Worm (Caenorhabditis elegans): ENCODE measurements around the gene gmps-1.
A peak's percentile ranks its signal among the peaks of the same experiment; 100 is the strongest.

The gmps-1 gene

DNA sequence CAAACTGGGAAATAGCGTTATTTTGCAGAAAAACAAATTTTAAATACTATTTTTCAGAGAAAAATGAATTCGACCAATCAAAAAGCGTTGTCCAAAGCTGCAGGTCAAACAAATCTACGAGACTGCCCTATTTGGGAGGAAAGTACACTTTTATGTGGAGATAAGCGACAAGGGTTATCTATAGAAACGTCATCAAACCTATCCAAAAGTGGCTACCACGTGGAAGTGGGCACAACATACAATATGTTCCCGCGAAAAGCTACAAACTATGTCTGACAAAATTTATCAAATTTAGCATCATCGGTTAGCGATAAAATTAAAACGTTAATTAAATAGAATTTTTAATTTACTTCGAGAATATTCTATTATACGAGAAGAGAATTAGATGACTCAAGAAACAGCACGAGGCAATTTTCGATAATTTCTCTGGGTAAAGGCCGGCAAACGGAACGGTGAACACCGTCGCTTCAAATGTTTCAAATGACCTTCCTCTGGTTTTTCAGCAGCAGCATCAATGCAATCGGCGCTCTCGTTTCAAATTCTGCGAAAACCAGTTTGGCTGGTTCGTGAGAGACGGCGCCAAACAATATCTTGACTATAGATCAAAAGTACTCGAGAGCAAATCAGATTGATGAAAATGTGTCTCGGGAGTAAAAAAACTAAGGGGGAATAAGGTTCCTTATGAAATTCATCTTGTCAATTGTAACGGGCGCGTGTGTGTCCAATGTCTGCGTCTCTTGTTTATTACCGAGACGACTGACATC, 6.6 kb downstream of the gmps-1 start:
- TF ChIP-seq scrt-1 (GFP tag; IDR thresholded peaks at IDR 0.05) (no peak), hnd-1 (tag; optimal IDR thresholded peaks at IDR 0.05) (no peak), ets-7 (tag; optimal IDR thresholded peaks at IDR 0.05) (no peak), B0310.2 (tag; optimal IDR thresholded peaks at IDR 0.05) (no peak), flt-1 (GFP tag; IDR thresholded peaks at IDR 0.05) (no peak), tbx-11 (GFP tag; IDR thresholded peaks at IDR 0.05) (no peak), aly-1 (tag; optimal IDR thresholded peaks at IDR 0.05) (no peak), sea-1 (GFP tag; conservative IDR thresholded peaks at IDR 0.05) (no peak), ama-1 (optimal IDR thresholded peaks at IDR 0.05) (no peak), F13C5.2 (tag; optimal IDR thresholded peaks at IDR 0.05) (no peak), hmg-4 (GFP tag; optimal IDR thresholded peaks at IDR 0.05) (no peak), tbx-37 (GFP tag; conservative IDR thresholded peaks at IDR 0.05) (no peak), pes-1 (GFP tag; IDR thresholded peaks at IDR 0.05) (no peak), ceh-36 (tag; optimal IDR thresholded peaks at IDR 0.05) (no peak)

DNA sequence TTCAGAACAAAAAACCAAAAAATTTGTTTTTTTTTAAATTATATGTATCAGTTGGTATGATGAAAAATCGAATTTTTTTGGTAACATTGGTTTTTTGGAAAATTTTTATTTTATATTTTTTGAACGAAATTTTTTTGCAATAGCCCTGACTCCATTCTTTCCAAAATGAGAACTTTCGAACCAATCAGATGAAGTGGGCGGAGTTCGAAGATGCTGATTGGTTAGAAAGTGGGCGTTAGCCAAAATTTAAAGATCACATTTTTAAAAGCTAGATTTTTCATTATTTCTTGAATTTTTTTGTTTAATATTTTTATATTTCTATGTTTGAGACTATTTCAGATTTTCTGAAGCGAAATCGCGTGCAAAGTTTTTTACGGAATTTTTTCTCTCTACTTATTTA, 7.2 kb downstream of the gmps-1 start:
- TF ChIP-seq hmbx-1 (tag; optimal IDR thresholded peaks at IDR 0.05) (no peak), tbx-11 (GFP tag; IDR thresholded peaks at IDR 0.05) (no peak), tbx-37 (GFP tag; conservative IDR thresholded peaks at IDR 0.05) (no peak), aly-1 (tag; optimal IDR thresholded peaks at IDR 0.05) (no peak), ets-7 (tag; optimal IDR thresholded peaks at IDR 0.05) (no peak), ama-1 (optimal IDR thresholded peaks at IDR 0.05) (no peak), F13C5.2 (tag; optimal IDR thresholded peaks at IDR 0.05) (no peak)

DNA sequence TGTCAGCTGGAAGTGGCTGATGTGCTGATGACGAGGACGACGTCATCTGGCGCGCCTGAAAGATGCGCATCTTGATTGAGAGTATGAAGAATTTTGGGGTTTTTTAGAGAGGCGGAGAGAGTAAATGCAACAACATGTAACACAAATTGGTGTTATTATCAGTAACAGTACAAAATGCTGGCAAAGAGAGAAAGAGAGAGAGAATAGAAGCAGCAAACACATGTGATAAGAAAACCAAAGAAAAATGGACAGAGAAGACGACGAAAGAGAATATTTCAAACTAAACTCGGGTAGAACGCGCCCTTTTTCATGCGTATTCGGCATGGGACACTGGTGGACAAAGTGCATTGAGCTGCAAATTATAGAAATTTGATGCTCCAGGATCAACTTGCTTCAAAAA, 7.7 kb downstream of the gmps-1 start, which contains the start of gene M106.3:
M106.3 (minus strand) TSS at position 70 of the 400 bp plus-strand sequence.
- TF ChIP-seq hnd-1 (tag; optimal IDR thresholded peaks at IDR 0.05) (no peak), pes-1 (GFP tag; IDR thresholded peaks at IDR 0.05) (no peak), scrt-1 (GFP tag; IDR thresholded peaks at IDR 0.05) (no peak), flt-1 (GFP tag; IDR thresholded peaks at IDR 0.05) (no peak), tbx-37 (GFP tag; conservative IDR thresholded peaks at IDR 0.05) (no peak), ama-1 (optimal IDR thresholded peaks at IDR 0.05) (no peak), ets-7 (tag; optimal IDR thresholded peaks at IDR 0.05) (no peak), ceh-13 (GFP tag; optimal IDR thresholded peaks at IDR 0.05) (no peak), tbx-11 (GFP tag; IDR thresholded peaks at IDR 0.05) (no peak), ceh-36 (tag; optimal IDR thresholded peaks at IDR 0.05) (no peak), tra-4 (tag; optimal IDR thresholded peaks at IDR 0.05) (no peak), hmbx-1 (tag; optimal IDR thresholded peaks at IDR 0.05) (no peak), F13C5.2 (tag; optimal IDR thresholded peaks at IDR 0.05) (no peak), sea-1 (GFP tag; conservative IDR thresholded peaks at IDR 0.05) (no peak), aly-1 (tag; optimal IDR thresholded peaks at IDR 0.05) (no peak), hmg-4 (GFP tag; optimal IDR thresholded peaks at IDR 0.05) (no peak), B0310.2 (tag; optimal IDR thresholded peaks at IDR 0.05) (no peak)

DNA sequence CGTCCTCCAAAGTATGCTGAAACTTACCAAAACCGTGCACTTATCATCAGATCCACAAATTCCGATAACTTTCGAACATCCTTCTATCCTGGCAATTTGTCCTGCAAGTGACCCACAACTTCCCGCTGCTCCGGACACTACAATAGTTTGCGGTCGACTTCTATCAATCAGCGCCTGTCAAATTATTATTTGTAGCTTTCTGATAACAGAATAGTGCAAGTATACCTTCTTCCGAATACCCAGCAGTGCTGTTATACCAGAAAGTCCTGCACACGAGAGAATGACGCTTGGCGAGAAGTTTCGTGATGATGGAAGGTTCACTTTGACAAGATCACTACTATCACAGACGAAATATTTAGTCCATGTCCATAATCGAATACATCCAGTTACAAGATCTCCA, 9.2 kb downstream of the gmps-1 start:
- TF ChIP-seq sea-1 (GFP tag; conservative IDR thresholded peaks at IDR 0.05) = no peak
- TF ChIP-seq hmbx-1 (tag; optimal IDR thresholded peaks at IDR 0.05) = no peak
- no peak for TF ChIP-seq ets-7 (tag; optimal IDR thresholded peaks at IDR 0.05)
- TF ChIP-seq hnd-1 (tag; optimal IDR thresholded peaks at IDR 0.05) = no peak
- no peak for TF ChIP-seq tra-4 (tag; optimal IDR thresholded peaks at IDR 0.05)
- TF ChIP-seq aly-1 (tag; optimal IDR thresholded peaks at IDR 0.05) = no peak
- TF ChIP-seq tbx-11 (GFP tag; IDR thresholded peaks at IDR 0.05) = no peak
- no peak for TF ChIP-seq scrt-1 (GFP tag; IDR thresholded peaks at IDR 0.05)

DNA sequence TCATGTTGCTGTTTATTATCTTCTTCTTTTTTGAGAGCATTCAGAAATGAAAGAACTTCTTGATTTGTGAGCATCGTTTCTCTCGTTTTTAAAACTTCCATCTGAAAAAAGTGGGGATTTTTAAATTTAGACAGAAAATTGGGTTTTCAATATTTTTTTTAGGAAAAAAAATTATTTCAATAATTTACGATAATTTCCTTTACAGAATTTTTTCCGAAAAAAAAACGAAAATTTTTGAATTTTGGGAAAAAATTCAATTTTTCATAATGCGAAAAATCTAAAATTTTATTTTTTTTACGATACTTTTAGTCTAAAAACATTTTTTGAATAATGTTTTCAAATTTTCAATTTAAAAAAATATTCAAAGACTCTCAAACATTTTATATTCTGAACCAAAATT, 11.4 kb downstream of the gmps-1 start, which contains the start of gene M106.7:
M106.7 (minus strand) TSS at position 101 of the 400 bp plus-strand sequence.
- TF ChIP-seq sea-1 (GFP tag; conservative IDR thresholded peaks at IDR 0.05) (no peak), hnd-1 (tag; optimal IDR thresholded peaks at IDR 0.05) (no peak), scrt-1 (GFP tag; IDR thresholded peaks at IDR 0.05) (no peak), flt-1 (GFP tag; IDR thresholded peaks at IDR 0.05) (no peak), pes-1 (GFP tag; IDR thresholded peaks at IDR 0.05) (no peak), tbx-11 (GFP tag; IDR thresholded peaks at IDR 0.05) (no peak), ets-7 (tag; optimal IDR thresholded peaks at IDR 0.05) (no peak), tbx-37 (GFP tag; conservative IDR thresholded peaks at IDR 0.05) (no peak), tra-4 (tag; optimal IDR thresholded peaks at IDR 0.05) (no peak), B0310.2 (tag; optimal IDR thresholded peaks at IDR 0.05) (no peak), ceh-36 (tag; optimal IDR thresholded peaks at IDR 0.05) (no peak), ceh-13 (GFP tag; optimal IDR thresholded peaks at IDR 0.05) (no peak), F13C5.2 (tag; optimal IDR thresholded peaks at IDR 0.05) (no peak), aly-1 (tag; optimal IDR thresholded peaks at IDR 0.05) (no peak), ama-1 (optimal IDR thresholded peaks at IDR 0.05) (no peak), hmbx-1 (tag; optimal IDR thresholded peaks at IDR 0.05) (no peak), hmg-4 (GFP tag; optimal IDR thresholded peaks at IDR 0.05) (no peak)

DNA sequence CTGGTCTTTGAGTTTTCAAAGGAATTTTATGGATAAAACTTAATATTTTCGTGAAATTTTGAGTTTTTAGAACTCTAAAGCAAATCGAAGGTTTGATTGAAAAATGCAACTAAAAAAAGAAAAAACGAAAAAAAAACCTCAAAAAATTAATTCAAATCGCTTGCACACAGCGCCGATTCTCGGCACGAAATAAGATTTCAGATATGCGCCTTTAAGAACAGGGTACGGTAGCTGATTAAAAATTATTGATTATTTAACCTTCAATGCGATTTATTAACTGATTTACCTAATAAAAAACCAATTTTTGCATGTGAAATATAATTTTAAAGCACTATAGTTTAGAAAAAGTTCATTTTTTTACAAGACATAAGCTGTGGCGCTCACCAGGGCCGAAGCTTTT, 15.6 kb downstream of the gmps-1 start:
- TF ChIP-seq hnd-1 (tag; optimal IDR thresholded peaks at IDR 0.05) = no peak
- no peak for TF ChIP-seq ets-7 (tag; optimal IDR thresholded peaks at IDR 0.05)
- no peak for TF ChIP-seq scrt-1 (GFP tag; IDR thresholded peaks at IDR 0.05)
- no peak for TF ChIP-seq hmbx-1 (tag; optimal IDR thresholded peaks at IDR 0.05)
- no peak for TF ChIP-seq ama-1 (optimal IDR thresholded peaks at IDR 0.05)
- TF ChIP-seq tbx-11 (GFP tag; IDR thresholded peaks at IDR 0.05) = no peak
- no peak for TF ChIP-seq tbx-37 (GFP tag; conservative IDR thresholded peaks at IDR 0.05)

DNA sequence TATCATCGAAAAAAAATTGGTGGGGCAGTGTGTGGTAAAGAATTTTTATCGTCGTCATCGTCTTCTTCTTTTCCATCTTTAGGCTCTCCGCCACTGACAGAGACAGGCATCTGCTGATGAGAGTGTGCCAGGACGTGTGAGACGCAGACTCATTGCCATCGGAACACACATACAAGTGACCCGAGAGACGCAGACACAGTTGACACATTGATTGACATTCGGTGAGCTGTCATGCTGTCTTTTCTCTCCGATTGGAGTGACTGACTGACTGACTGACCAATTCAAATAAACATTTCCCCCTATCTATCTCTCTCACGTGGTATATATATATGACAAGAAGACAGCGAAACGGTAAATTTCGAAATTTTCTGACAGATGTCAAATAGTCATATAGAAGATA, 17.4 kb downstream of the gmps-1 start:
- TF ChIP-seq aly-1 (tag; optimal IDR thresholded peaks at IDR 0.05) = no peak
- peak; percentile 46 for TF ChIP-seq hmg-4 (GFP tag; optimal IDR thresholded peaks at IDR 0.05)

DNA sequence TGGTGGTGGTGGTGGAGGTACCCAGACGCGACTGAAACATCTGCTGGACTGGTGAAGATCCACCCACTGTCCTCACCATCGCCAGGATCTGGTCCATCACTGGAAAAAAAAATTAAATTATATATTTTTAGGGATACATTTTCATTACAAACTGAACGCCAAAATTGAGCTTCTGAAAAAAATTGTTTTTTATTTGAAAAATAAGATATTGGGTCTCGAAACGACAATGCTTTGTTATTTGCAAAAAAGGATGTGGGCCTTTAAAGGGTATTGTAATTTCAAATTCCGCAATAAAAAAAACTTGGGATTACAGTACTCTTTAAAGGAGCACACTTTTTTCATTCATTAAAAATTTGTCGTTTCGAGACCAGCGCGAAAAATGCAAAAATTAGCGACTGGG, 18.6 kb downstream of the gmps-1 start, which contains the start of gene M106.2:
M106.2 (minus strand) TSS at position 101 of the 400 bp plus-strand sequence.
- TF ChIP-seq pes-1 (GFP tag; IDR thresholded peaks at IDR 0.05) (no peak), ceh-36 (tag; optimal IDR thresholded peaks at IDR 0.05) (no peak), hmg-4 (GFP tag; optimal IDR thresholded peaks at IDR 0.05) (no peak), flt-1 (GFP tag; IDR thresholded peaks at IDR 0.05) (no peak), B0310.2 (tag; optimal IDR thresholded peaks at IDR 0.05) (no peak), aly-1 (tag; optimal IDR thresholded peaks at IDR 0.05) (no peak), ama-1 (optimal IDR thresholded peaks at IDR 0.05) (no peak), scrt-1 (GFP tag; IDR thresholded peaks at IDR 0.05) (no peak), tbx-11 (GFP tag; IDR thresholded peaks at IDR 0.05) (no peak), ceh-13 (GFP tag; optimal IDR thresholded peaks at IDR 0.05) (no peak), sea-1 (GFP tag; conservative IDR thresholded peaks at IDR 0.05) (no peak), F13C5.2 (tag; optimal IDR thresholded peaks at IDR 0.05) (no peak), ets-7 (tag; optimal IDR thresholded peaks at IDR 0.05) (no peak)

Data from whole organism, early embryonic.